Worm (Caenorhabditis elegans) whole organism, L2 larva: Measurements from ENCODE around the gene rsp-2.

Experiments
- F13H6.1 ChIP-seq: sonication (generic microtip); optimal IDR thresholded peaks from 2 replicates; lab custom pipeline; 2016; ENCODE audit warnings: missing genetic modification characterization, missing compliant biosample characterization
- Y55F3AM.14 ChIP-seq: fragments of 200-800 bp; sonication (Bioruptor generic); optimal IDR thresholded peaks from 2 replicates; lab custom pipeline; 2018; ENCODE audit warnings: mild to moderate bottlenecking, missing genetic modification characterization, missing compliant biosample characterization
- alr-1 ChIP-seq: fragments of 150-350 bp; optimal IDR thresholded peaks from 2 replicates; lab custom pipeline; 2014; ENCODE audit warnings: missing biosample characterization, missing genetic modification characterization
- ceh-16 ChIP-seq: fragments of 150-350 bp; optimal IDR thresholded peaks from 2 replicates; lab custom pipeline; 2014; ENCODE audit warnings: missing biosample characterization, missing genetic modification characterization
- fos-1 ChIP-seq: fragments of 150-350 bp; optimal IDR thresholded peaks from 2 replicates; lab custom pipeline; 2014; ENCODE audit warnings: missing biosample characterization, missing genetic modification characterization
- lin-13 ChIP-seq: fragments of 150-350 bp; optimal IDR thresholded peaks from 2 replicates; lab custom pipeline; 2014; ENCODE audit warnings: missing biosample characterization, missing genetic modification reagents, missing genetic modification characterization
- nhr-11 ChIP-seq: fragments of 150-350 bp; optimal IDR thresholded peaks from 2 replicates; lab custom pipeline; 2014; ENCODE audit warnings: missing biosample characterization, missing genetic modification characterization
- nhr-12 ChIP-seq: fragments of 150-350 bp; optimal IDR thresholded peaks from 2 replicates; lab custom pipeline; 2014; ENCODE audit warnings: missing biosample characterization, missing genetic modification characterization
- nhr-129 ChIP-seq: fragments of 150-350 bp; optimal IDR thresholded peaks from 2 replicates; lab custom pipeline; 2014; ENCODE audit warnings: missing biosample characterization, missing genetic modification characterization
- nhr-25 ChIP-seq: fragments of 150-350 bp; sonication (generic microtip); optimal IDR thresholded peaks from 3 replicates; lab custom pipeline; 2014; ENCODE audit warnings: missing biosample characterization, missing genetic modification characterization
- sem-4 ChIP-seq: fragments of 150-350 bp; optimal IDR thresholded peaks from 2 replicates; lab custom pipeline; 2014; ENCODE audit warnings: missing biosample characterization, missing genetic modification reagents, missing genetic modification characterization
- snpc-4 ChIP-seq: fragments of 150-350 bp; optimal IDR thresholded peaks from 2 replicates; lab custom pipeline; 2014; ENCODE audit warnings: missing biosample characterization, missing genetic modification characterization
- zag-1 ChIP-seq: fragments of 150-350 bp; optimal IDR thresholded peaks from 2 replicates; lab custom pipeline; 2014; ENCODE audit warnings: missing biosample characterization, missing genetic modification characterization

DNA sequence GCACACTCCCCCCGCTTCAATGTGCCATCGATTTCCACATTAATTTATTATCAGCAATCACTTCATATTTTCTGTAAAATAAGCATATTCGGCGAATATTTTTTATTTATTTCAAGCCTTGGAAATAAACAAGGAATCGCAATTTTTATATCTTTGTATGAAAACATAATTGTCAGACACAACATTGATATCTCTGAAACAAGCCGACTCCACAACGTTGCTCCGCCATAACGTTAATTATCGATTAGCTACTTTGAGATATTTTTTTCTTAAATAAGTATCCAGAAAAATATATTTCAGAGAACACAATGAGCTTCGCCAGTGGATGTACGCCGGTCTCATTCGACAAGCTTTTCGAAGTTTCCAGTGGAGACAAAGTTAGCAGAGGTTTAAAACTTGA lies 8.9 kb downstream of the rsp-2 start, which contains the start of gene adbp-1:
- TF ChIP-seq fos-1 (tag; lab: Kevin White, UChicago) (no peak), Y55F3AM.14 (no peak), nhr-25 (tag; lab: Kevin White, UChicago) (no peak), zag-1 (no peak), nhr-12 (no peak), snpc-4 (tag; lab: Kevin White, UChicago) (no peak), alr-1 (tag; lab: Kevin White, UChicago) (no peak), nhr-129 (tag; lab: Kevin White, UChicago) (no peak), ceh-16 (tag; lab: Kevin White, UChicago) (no peak), lin-13 (GFP tag; lab: Kevin White, UChicago) (no peak), F13H6.1 (tag; lab: Kevin White, UChicago) (no peak), nhr-11 (tag; lab: Kevin White, UChicago) (no peak), sem-4 (no peak)
